Fruit fly (Drosophila melanogaster): ENCODE measurements around the gene CG18178.

The CG18178 gene

dm6 chr3L:9718929-9719328, at the start of gene CG18178, which contains the start of gene CG14174 (continued):
- peak; percentile 63 for TF ChIP-seq Scr (GFP tag; IDR thresholded peaks at IDR 0.05; ENCODE audit: partially characterized antibody)
- no peak for TF ChIP-seq btn (GFP tag; optimal IDR thresholded peaks at IDR 0.05)
- TF ChIP-seq CG3847 (GFP tag; IDR thresholded peaks at IDR 0.05), result peak; percentile 78
- peak; percentile 33; the same call in 1 of the 2 replicates for TF ChIP-seq Ada2b (GFP tag; IDR thresholded peaks at IDR 0.05)
- no peak for TF ChIP-seq CG32772 (GFP tag; IDR thresholded peaks at IDR 0.05)
- TF ChIP-seq peb (GFP tag; IDR thresholded peaks at IDR 0.05), result no peak
- TF ChIP-seq Xrp1 (GFP tag; IDR thresholded peaks at IDR 0.05), result peak; percentile 69
- no peak for TF ChIP-seq prd (optimal IDR thresholded peaks at IDR 0.05)
- TF ChIP-seq prd (GFP tag; IDR thresholded peaks at IDR 0.05), result peak; percentile 59; the same call in 1 of the 3 replicates
- no peak for TF ChIP-seq NFAT (GFP tag; IDR thresholded peaks at IDR 0.05)
- TF ChIP-seq CG10366 (GFP tag; IDR thresholded peaks at IDR 0.05), result peak; percentile 56
- no peak for TF ChIP-seq CG1832 (GFP tag; optimal IDR thresholded peaks at IDR 0.05)
- peak; percentile 35 for TF ChIP-seq CG7556 (GFP tag; optimal IDR thresholded peaks at IDR 0.05)
- TF ChIP-seq tin (GFP tag; optimal IDR thresholded peaks at IDR 0.05), result peak; percentile 72
- TF ChIP-seq Elba2 (GFP tag; optimal IDR thresholded peaks at IDR 0.05), result peak; percentile 20
- TF ChIP-seq Bteb2 (GFP tag; optimal IDR thresholded peaks at IDR 0.05), result no peak
- no peak for TF ChIP-seq ap (GFP tag; IDR thresholded peaks at IDR 0.05)
- peak; percentile 73 for TF ChIP-seq CG18599 (GFP tag; optimal IDR thresholded peaks at IDR 0.05)
- peak; percentile 73 for TF ChIP-seq Sox100B (GFP tag; optimal IDR thresholded peaks at IDR 0.05)
- peak; percentile 22 for TF ChIP-seq exex (tag; optimal IDR thresholded peaks at IDR 0.05)
- peak; percentile 33; the same call in 1 of the 2 replicates for TF ChIP-seq H2.0 (GFP tag; IDR thresholded peaks at IDR 0.05)
- peak; percentile 66 for TF ChIP-seq Hr3 (GFP tag; optimal IDR thresholded peaks at IDR 0.05)
- peak; percentile 78 for TF ChIP-seq CG13894 (tag; optimal IDR thresholded peaks at IDR 0.05)
- TF ChIP-seq Chrac-16 (GFP tag; optimal IDR thresholded peaks at IDR 0.05), result peak; percentile 67
- TF ChIP-seq pfk (GFP tag; optimal IDR thresholded peaks at IDR 0.05), result no peak
- TF ChIP-seq salm (tag; optimal IDR thresholded peaks at IDR 0.05), result no peak
- TF ChIP-seq scrt (GFP tag; optimal IDR thresholded peaks at IDR 0.05), result no peak
- TF ChIP-seq CG8089 (GFP tag; optimal IDR thresholded peaks at IDR 0.05), result no peak
- peak; percentile 47 for TF ChIP-seq Dek (tag; optimal IDR thresholded peaks at IDR 0.05)
- no peak for TF ChIP-seq CG6813 (GFP tag; optimal IDR thresholded peaks at IDR 0.05)
- no peak for TF ChIP-seq zfh2 (GFP tag; optimal IDR thresholded peaks at IDR 0.05)
- no peak for TF ChIP-seq eve (GFP tag; optimal IDR thresholded peaks at IDR 0.05)
- TF ChIP-seq dmrt11E (tag; optimal IDR thresholded peaks at IDR 0.05), result peak; percentile 79
- TF ChIP-seq dpn (GFP tag; optimal IDR thresholded peaks at IDR 0.05), result peak in 1 of 2 experiments; percentile 76
- TF ChIP-seq Ets97D (GFP tag; optimal IDR thresholded peaks at IDR 0.05), result peak; percentile 11
- peak; percentile 42 for TF ChIP-seq tap (tag; optimal IDR thresholded peaks at IDR 0.05)
- peak; percentile 49 for TF ChIP-seq CG10654 (GFP tag; optimal IDR thresholded peaks at IDR 0.05)
- TF ChIP-seq Asciz (GFP tag; optimal IDR thresholded peaks at IDR 0.05), result no peak
- peak; percentile 60 for TF ChIP-seq CG30403 (GFP tag; optimal IDR thresholded peaks at IDR 0.05)
- no peak for TF ChIP-seq bab2 (GFP tag; optimal IDR thresholded peaks at IDR 0.05)
- no peak for TF ChIP-seq yki (optimal IDR thresholded peaks at IDR 0.05)
- TF ChIP-seq CG6854 (GFP tag; optimal IDR thresholded peaks at IDR 0.05), result no peak
- peak; percentile 73 for TF ChIP-seq CG33557 (GFP tag; optimal IDR thresholded peaks at IDR 0.05)
- TF ChIP-seq CG14441 (GFP tag; IDR thresholded peaks at IDR 0.05), result peak; percentile 42; the same call in 1 of the 2 replicates
- TF ChIP-seq sob (GFP tag; IDR thresholded peaks at IDR 0.05), result peak; percentile 80
- peak; percentile 33; the same call in 1 of the 2 replicates for TF ChIP-seq unc-4 (GFP tag; IDR thresholded peaks at IDR 0.05; ENCODE audit: partially characterized antibody)
- no peak for TF ChIP-seq toy (GFP tag; IDR thresholded peaks at IDR 0.05)
- no peak for TF ChIP-seq CG43689 (GFP tag; IDR thresholded peaks at IDR 0.05)
- peak; percentile 71 for TF ChIP-seq CG10209 (GFP tag; optimal IDR thresholded peaks at IDR 0.05)
- peak; percentile 74 for TF ChIP-seq CG2678 (tag; optimal IDR thresholded peaks at IDR 0.05)
- TF ChIP-seq onecut (GFP tag; IDR thresholded peaks at IDR 0.05), result peak; percentile 31; the same call in 1 of the 2 replicates
- TF ChIP-seq CG6254 (GFP tag; optimal IDR thresholded peaks at IDR 0.05), result peak; percentile 38

All from whole organism, embryonic.